Worm (Caenorhabditis elegans) whole organism, young adult: Measurements from ENCODE around the gene C16C8.26.
A peak's percentile ranks its signal among the peaks of the same experiment; 100 is the strongest.
"Not testable (repeated sequence)": the region's sequence is repeated elsewhere in the genome, so short reads cannot be mapped to it uniquely, and the experiment has no call there.

Source experiments
- B0035.1 ChIP-seq: sonication (generic microtip); optimal IDR thresholded peaks from 2 replicates; lab custom pipeline; 2016; ENCODE audit warnings: missing genetic modification characterization, mild to moderate bottlenecking, missing compliant biosample characterization, missing genotype, missing genetic modification reagents
- C17E4.6 ChIP-seq: fragments of 200-800 bp; sonication (Bioruptor generic); IDR thresholded peaks from 2 replicates; pipeline ENCODE4 v1.3.6; 2022; ENCODE audit warnings: missing genetic modification reagents, missing genetic modification characterization, missing compliant biosample characterization
- D2030.7 ChIP-seq: fragments of 200-800 bp; sonication (Bioruptor generic); IDR thresholded peaks from 2 replicates; pipeline ENCODE4 v1.3.6; 2022; ENCODE audit warnings: missing genetic modification reagents, missing genetic modification characterization, missing compliant biosample characterization
- F10E7.11 ChIP-seq: sonication (generic microtip); optimal IDR thresholded peaks from 2 replicates; lab custom pipeline; 2017; ENCODE audit warnings: mild to moderate bottlenecking, missing genetic modification characterization, moderate library complexity, missing compliant biosample characterization
- F39B2.1 ChIP-seq: fragments of 200-800 bp; sonication (Bioruptor generic); IDR thresholded peaks from 2 replicates; pipeline ENCODE4 v1.3.6; 2022; ENCODE audit warnings: missing genetic modification reagents, missing genetic modification characterization, missing compliant biosample characterization
- F55B11.4 ChIP-seq: sonication (generic microtip); optimal IDR thresholded peaks from 2 replicates; lab custom pipeline; 2016; ENCODE audit warnings: missing compliant biosample characterization, missing genetic modification characterization, borderline replicate concordance; ENCODE audit not compliant: insufficient read depth
- Y67H2A.10 ChIP-seq: fragments of 200-800 bp; sonication (Bioruptor generic); conservative IDR thresholded peaks from 2 replicates; pipeline ENCODE4 v1.3.6; 2022; ENCODE audit warnings: missing genetic modification reagents, missing genetic modification characterization, missing compliant biosample characterization
- ZK185.1 ChIP-seq: sonication (generic microtip); optimal IDR thresholded peaks from 2 replicates; lab custom pipeline; 2016; ENCODE audit warnings: mild to moderate bottlenecking, missing genetic modification characterization, missing compliant biosample characterization; ENCODE audit not compliant: poor library complexity, severe bottlenecking
- cebp-1 ChIP-seq, 2 experiments: fragments of 200-800 bp in 1 of 2; sonication (Bioruptor generic) in 1 of 2; sonication (generic microtip) in 1 of 2; IDR thresholded peaks in 1 of 2; optimal IDR thresholded peaks in 1 of 2; 2 replicates each; pipeline versions ENCODE4 v1.3.6 to Lab custom; 2017 to 2022; ENCODE audit warnings: missing compliant biosample characterization in 2 of 2, missing genetic modification characterization in 2 of 2, mild to moderate bottlenecking in 1 of 2, missing genetic modification reagents in 1 of 2, moderate library complexity in 1 of 2
- ceh-100 ChIP-seq: fragments of 200-800 bp; sonication (Bioruptor generic); IDR thresholded peaks from 2 replicates; pipeline ENCODE4 v1.3.6; 2022; ENCODE audit warnings: missing genetic modification reagents, missing genetic modification characterization, missing compliant biosample characterization
- ceh-27 ChIP-seq: fragments of 200-800 bp; sonication (Bioruptor generic); optimal IDR thresholded peaks from 2 replicates; lab custom pipeline; 2018; ENCODE audit warnings: mild to moderate bottlenecking, missing genetic modification characterization, moderate library complexity, missing compliant biosample characterization
- egl-44 ChIP-seq: fragments of 200-800 bp; sonication (Bioruptor generic); IDR thresholded peaks from 2 replicates; pipeline ENCODE4 v1.3.6; 2022; ENCODE audit warnings: missing genetic modification reagents, missing genetic modification characterization, missing compliant biosample characterization
- ekl-4 ChIP-seq: fragments of 200-800 bp; sonication (Bioruptor generic); IDR thresholded peaks from 2 replicates; pipeline ENCODE4 v1.3.6; 2022; ENCODE audit warnings: missing genetic modification reagents, missing genetic modification characterization, missing compliant biosample characterization
- him-1 ChIP-seq: sonication (generic microtip); optimal IDR thresholded peaks from 2 replicates; lab custom pipeline; 2016; ENCODE audit warnings: missing genotype, missing genetic modification reagents, missing genetic modification characterization, missing compliant biosample characterization
- hmg-1.2 ChIP-seq: fragments of 200-800 bp; sonication (Bioruptor generic); IDR thresholded peaks from 2 replicates; pipeline ENCODE4 v1.3.6; 2022; ENCODE audit warnings: missing genetic modification reagents, missing genetic modification characterization, missing compliant biosample characterization
- hmg-20 ChIP-seq: fragments of 200-800 bp; sonication (Bioruptor generic); IDR thresholded peaks from 2 replicates; pipeline ENCODE4 v1.3.6; 2022; ENCODE audit warnings: missing genetic modification reagents, missing genetic modification characterization, missing compliant biosample characterization
- lag-1 ChIP-seq: fragments of 200-800 bp; sonication (Bioruptor generic); IDR thresholded peaks from 2 replicates; pipeline ENCODE4 v1.3.6; 2022; ENCODE audit warnings: missing genetic modification reagents, missing genetic modification characterization, missing compliant biosample characterization
- let-526 ChIP-seq: fragments of 200-800 bp; sonication (Bioruptor generic); IDR thresholded peaks from 2 replicates; pipeline ENCODE4 v1.3.6; 2022; ENCODE audit warnings: missing genetic modification reagents, missing genetic modification characterization, missing compliant biosample characterization
- lin-54 ChIP-seq: fragments of 200-800 bp; sonication (Bioruptor generic); optimal IDR thresholded peaks from 2 replicates; lab custom pipeline; 2018; ENCODE audit warnings: mild to moderate bottlenecking, missing genetic modification characterization, missing compliant biosample characterization
- lsl-1 ChIP-seq: fragments of 200-800 bp; sonication (Bioruptor generic); optimal IDR thresholded peaks from 2 replicates; lab custom pipeline; 2018; ENCODE audit warnings: mild to moderate bottlenecking, missing genetic modification characterization, moderate library complexity, missing compliant biosample characterization
- madf-6 ChIP-seq: fragments of 200-800 bp; sonication (Bioruptor generic); IDR thresholded peaks from 2 replicates; pipeline ENCODE4 v1.3.6; 2022; ENCODE audit warnings: missing genetic modification reagents, missing genetic modification characterization, missing compliant biosample characterization
- nfya-1 ChIP-seq: sonication (generic microtip); optimal IDR thresholded peaks from 2 replicates; lab custom pipeline; 2017; ENCODE audit warnings: antibody characterized with exemption, missing compliant biosample characterization, missing genetic modification characterization, borderline replicate concordance; ENCODE audit not compliant: insufficient read depth
- nfya-2 ChIP-seq: fragments of 200-800 bp; sonication (Bioruptor generic); IDR thresholded peaks from 2 replicates; pipeline ENCODE4 v1.3.6; 2022; ENCODE audit warnings: missing genetic modification reagents, missing genetic modification characterization, missing compliant biosample characterization
- pbrm-1 ChIP-seq: fragments of 200-800 bp; sonication (Bioruptor generic); IDR thresholded peaks from 2 replicates; pipeline ENCODE4 v1.3.6; 2022; ENCODE audit warnings: missing genetic modification reagents, missing genetic modification characterization, missing compliant biosample characterization
- snpc-1.3 ChIP-seq: sonication (generic microtip); optimal IDR thresholded peaks from 2 replicates; lab custom pipeline; 2017; ENCODE audit warnings: missing genetic modification characterization, mild to moderate bottlenecking, missing compliant biosample characterization, antibody characterized with exemption, moderate library complexity, missing genotype, missing genetic modification reagents; ENCODE audit not compliant: insufficient read depth
- snpc-3.4 ChIP-seq: sonication (generic microtip); optimal IDR thresholded peaks from 2 replicates; lab custom pipeline; 2017; ENCODE audit warnings: missing genetic modification characterization, mild to moderate bottlenecking, missing compliant biosample characterization, antibody characterized with exemption, moderate library complexity, missing genotype, missing genetic modification reagents
- tlf-1 ChIP-seq: fragments of 200-800 bp; sonication (Bioruptor generic); optimal IDR thresholded peaks from 2 replicates; lab custom pipeline; 2018; ENCODE audit warnings: mild to moderate bottlenecking, missing genetic modification characterization, missing compliant biosample characterization
- unc-62 ChIP-seq: fragments of 150-350 bp; optimal IDR thresholded peaks from 2 replicates; lab custom pipeline; 2014; ENCODE audit warnings: missing biosample characterization, missing genetic modification reagents, missing genetic modification characterization
- ztf-22 ChIP-seq: fragments of 200-800 bp; sonication (Bioruptor generic); optimal IDR thresholded peaks from 2 replicates; lab custom pipeline; 2018; ENCODE audit warnings: mild to moderate bottlenecking, missing genetic modification characterization, moderate library complexity, missing compliant biosample characterization
- ztf-26 ChIP-seq: sonication (generic microtip); optimal IDR thresholded peaks from 2 replicates; lab custom pipeline; 2017; ENCODE audit warnings: missing genetic modification characterization, missing compliant biosample characterization

C16C8.26 gene

ce11 chrII:3449514-3449913 is 8.6 kb downstream of the C16C8.26 start, which contains the start of gene C16C8.14:
TSS of gene C16C8.14 (plus strand) at chrII:3449814.
- not testable (repeated sequence) for TF ChIP-seq lag-1 (GFP tag; lab: Robert Waterston, UW); nfya-1; tlf-1 (GFP tag; lab: Kevin White, UChicago)
- TF ChIP-seq, all 124 proteins: peak for 0; not testable (repeated sequence) for 124

- peak; percentile 72 for TF ChIP-seq lsl-1
- no peak for TF ChIP-seq B0035.1 (tag; lab: Kevin White, UChicago)
- TF ChIP-seq D2030.7 (GFP tag; lab: Robert Waterston, UW), result 0 out of 2 replicates have a peak, but pooled peaks have one; percentile 33
- TF ChIP-seq madf-6, result peak; percentile 60; the same call in 1 of the 2 replicates
- TF ChIP-seq C17E4.6 (GFP tag; lab: Robert Waterston, UW), result no peak
Measured at ce11 chrII:3448776-3449280, 9.3 kb downstream of the C16C8.26 start, which contains the start of gene C16C8.25. TSS of gene C16C8.25 (plus strand) at chrII:3449230.

- TF ChIP-seq D2030.7 (GFP tag; lab: Robert Waterston, UW) (no peak), ceh-27 (GFP tag; lab: Kevin White, UChicago) (no peak)
Measured at ce11 chrII:3447906-3448305, 10.2 kb downstream of the C16C8.26 start, which contains the start of gene C16C8.21. TSS of gene C16C8.21 (plus strand) at chrII:3448206.

ce11 chrII:3446647-3447046 is 11.5 kb downstream of the C16C8.26 start, which contains the start of the genes C16C8.20 and gldi-6:
TSS of gene C16C8.20 (plus strand) at chrII:3446947.
TSS of gene gldi-6 (plus strand) at chrII:3446947.
- TF ChIP-seq tlf-1 (GFP tag; lab: Kevin White, UChicago), result no peak
- no peak for TF ChIP-seq ekl-4 (GFP tag; lab: Robert Waterston, UW)
- TF ChIP-seq unc-62, result no peak
- no peak for TF ChIP-seq lin-54 (GFP tag; lab: Kevin White, UChicago)
- TF ChIP-seq hmg-1.2 (GFP tag; lab: Robert Waterston, UW), result no peak
- no peak for TF ChIP-seq C17E4.6 (GFP tag; lab: Robert Waterston, UW)
- no peak for TF ChIP-seq nfya-2 (GFP tag; lab: Robert Waterston, UW)
- no peak for TF ChIP-seq Y67H2A.10 (GFP tag; lab: Robert Waterston, UW)
- TF ChIP-seq ztf-26, result no peak
- TF ChIP-seq F55B11.4 (tag; lab: Kevin White, UChicago), result no peak
- TF ChIP-seq pbrm-1, result no peak

ce11 chrII:3445285-3445806 is 12.8 kb downstream of the C16C8.26 start, which contains the start of the genes C16C8.5 and C16C8.16:
TSS of gene C16C8.5 (minus strand) at chrII:3445385.
TSS of gene C16C8.16 (plus strand) at chrII:3445756.
- TF ChIP-seq F10E7.11 (tag; lab: Kevin White, UChicago), result no peak
- TF ChIP-seq lsl-1, result peak; percentile 71
- peak; percentile 21; the same call in 1 of the 2 replicates for TF ChIP-seq madf-6

ce11 chrII:3444280-3444679 is 13.8 kb downstream of the C16C8.26 start, which contains the start of gene C16C8.4:
TSS of gene C16C8.4 (minus strand) at chrII:3444380.
- no peak for TF ChIP-seq hmg-20
- peak; percentile 58 for TF ChIP-seq lsl-1
- no peak for TF ChIP-seq ztf-26
- no peak for TF ChIP-seq snpc-3.4 (tag; lab: Kevin White, UChicago)
- no peak for TF ChIP-seq ceh-100 (GFP tag; lab: Robert Waterston, UW)
- TF ChIP-seq ZK185.1 (tag; lab: Kevin White, UChicago), result no peak
- no peak for TF ChIP-seq cebp-1 (GFP tag; IDR thresholded peaks at IDR 0.05; lab: Robert Waterston, UW)
- no peak for TF ChIP-seq cebp-1 (tag; optimal IDR thresholded peaks at IDR 0.05; lab: Kevin White, UChicago)

- no peak for TF ChIP-seq egl-44 (GFP tag; lab: Robert Waterston, UW)
- no peak for TF ChIP-seq nfya-2 (GFP tag; lab: Robert Waterston, UW)
- TF ChIP-seq F39B2.1 (GFP tag; lab: Robert Waterston, UW), result no peak
- TF ChIP-seq madf-6, result no peak
- no peak for TF ChIP-seq lag-1 (GFP tag; lab: Robert Waterston, UW)
- TF ChIP-seq let-526 (GFP tag; lab: Robert Waterston, UW), result no peak
- TF ChIP-seq him-1 (tag; lab: Kevin White, UChicago), result no peak
- no peak for TF ChIP-seq snpc-1.3 (tag; lab: Kevin White, UChicago)
- TF ChIP-seq ztf-22 (GFP tag; lab: Kevin White, UChicago), result no peak
Measured at ce11 chrII:3443154-3443553, 15.0 kb downstream of the C16C8.26 start, which contains the start of gene C16C8.22. TSS of gene C16C8.22 (minus strand) at chrII:3443254.
